Worm (Caenorhabditis elegans) whole organism, mixed stage, embryonic: ENCODE data around the gene C05G5.5.

Experiments
- M03D4.4 ChIP-seq: sonication (generic microtip); optimal IDR thresholded peaks from 2 replicates; lab custom pipeline; 2017; ENCODE audit warnings: mild to moderate bottlenecking, missing genetic modification characterization, missing compliant biosample characterization
- bed-3 ChIP-seq: fragments of 200-800 bp; sonication (Bioruptor generic); optimal IDR thresholded peaks from 3 replicates; lab custom pipeline; 2018; ENCODE audit warnings: mild to moderate bottlenecking, missing genetic modification characterization, moderate library complexity, missing compliant biosample characterization
- blmp-1 ChIP-seq: fragments of 150-350 bp; optimal IDR thresholded peaks from 2 replicates; lab custom pipeline; 2014; ENCODE audit warnings: missing biosample characterization, missing genetic modification characterization
- ceh-39 ChIP-seq: fragments of 150-350 bp; optimal IDR thresholded peaks from 2 replicates; lab custom pipeline; 2014; ENCODE audit warnings: missing biosample characterization, missing genetic modification characterization
- ceh-43 ChIP-seq: fragments of 200-800 bp; sonication (Bioruptor generic); optimal IDR thresholded peaks from 2 replicates; lab custom pipeline; 2018; ENCODE audit warnings: mild to moderate bottlenecking, missing genetic modification characterization, moderate library complexity, missing compliant biosample characterization
- ceh-83 ChIP-seq: fragments of 200-800 bp; sonication (Bioruptor generic); optimal IDR thresholded peaks from 2 replicates; lab custom pipeline; 2018; ENCODE audit warnings: mild to moderate bottlenecking, missing genetic modification characterization, missing compliant biosample characterization
- ces-1 ChIP-seq: fragments of 150-350 bp; optimal IDR thresholded peaks from 2 replicates; lab custom pipeline; 2014; ENCODE audit warnings: missing biosample characterization, missing genetic modification reagents, missing genetic modification characterization
- cnd-1 ChIP-seq: fragments of 200-800 bp; sonication (Bioruptor generic); optimal IDR thresholded peaks from 2 replicates; lab custom pipeline; 2018; ENCODE audit warnings: mild to moderate bottlenecking, missing genetic modification characterization, missing compliant biosample characterization
- drap-1 ChIP-seq: fragments of 200-800 bp; sonication (Bioruptor generic); optimal IDR thresholded peaks from 3 replicates; lab custom pipeline; 2018; ENCODE audit warnings: mild to moderate bottlenecking, missing genetic modification characterization, missing compliant biosample characterization
- elt-1 ChIP-seq: sonication (generic microtip); optimal IDR thresholded peaks from 2 replicates; lab custom pipeline; 2017; ENCODE audit warnings: missing genetic modification characterization, mild to moderate bottlenecking, missing compliant biosample characterization, antibody characterized with exemption, moderate library complexity, borderline replicate concordance; ENCODE audit not compliant: insufficient read depth
- elt-3 ChIP-seq: fragments of 150-350 bp; optimal IDR thresholded peaks from 2 replicates; lab custom pipeline; 2014; ENCODE audit warnings: missing biosample characterization, missing genetic modification characterization
- flh-1 ChIP-seq: fragments of 200-800 bp; sonication (Bioruptor generic); optimal IDR thresholded peaks from 2 replicates; lab custom pipeline; 2018; ENCODE audit warnings: mild to moderate bottlenecking, missing genetic modification characterization, moderate library complexity, missing compliant biosample characterization
- ham-2 ChIP-seq: fragments of 200-800 bp; sonication (Bioruptor generic); optimal IDR thresholded peaks from 2 replicates; lab custom pipeline; 2018; ENCODE audit warnings: mild to moderate bottlenecking, missing genetic modification characterization, missing compliant biosample characterization
- hlh-1 ChIP-seq: fragments of 150-350 bp; optimal IDR thresholded peaks from 2 replicates; lab custom pipeline; 2014; ENCODE audit warnings: missing biosample characterization, missing genetic modification reagents, missing genetic modification characterization
- lin-13 ChIP-seq: fragments of 150-350 bp; optimal IDR thresholded peaks from 2 replicates; lab custom pipeline; 2014; ENCODE audit warnings: missing biosample characterization, missing genetic modification characterization
- lin-32 ChIP-seq: fragments of 200-800 bp; sonication (Bioruptor generic); optimal IDR thresholded peaks from 2 replicates; lab custom pipeline; 2018; ENCODE audit warnings: mild to moderate bottlenecking, missing genetic modification characterization, missing compliant biosample characterization
- lsy-2 ChIP-seq: fragments of 150-350 bp; optimal IDR thresholded peaks from 2 replicates; lab custom pipeline; 2014; ENCODE audit warnings: missing biosample characterization, missing genetic modification characterization
- mab-5 ChIP-seq: fragments of 150-350 bp; optimal IDR thresholded peaks from 2 replicates; lab custom pipeline; 2014; ENCODE audit warnings: missing biosample characterization, missing genetic modification characterization
- mep-1 ChIP-seq: fragments of 150-350 bp; optimal IDR thresholded peaks from 2 replicates; lab custom pipeline; 2017; ENCODE audit warnings: missing biosample characterization, missing genetic modification reagents, missing genetic modification characterization, inconsistent platforms
- mls-2 ChIP-seq: sonication (generic microtip); optimal IDR thresholded peaks from 2 replicates; lab custom pipeline; 2016; ENCODE audit warnings: mild to moderate bottlenecking, missing genetic modification characterization, moderate library complexity, missing compliant biosample characterization
- nhr-12 ChIP-seq: fragments of 150-350 bp; optimal IDR thresholded peaks from 2 replicates; lab custom pipeline; 2014; ENCODE audit warnings: missing biosample characterization, missing genetic modification characterization
- nhr-2 ChIP-seq: fragments of 150-350 bp; optimal IDR thresholded peaks from 2 replicates; lab custom pipeline; 2014; ENCODE audit warnings: missing biosample characterization, missing genetic modification characterization
- nhr-237 ChIP-seq: fragments of 150-350 bp; optimal IDR thresholded peaks from 2 replicates; lab custom pipeline; 2014; ENCODE audit warnings: missing biosample characterization, missing genetic modification characterization
- nhr-28 ChIP-seq: fragments of 150-350 bp; optimal IDR thresholded peaks from 2 replicates; lab custom pipeline; 2014; ENCODE audit warnings: missing biosample characterization, missing genetic modification characterization
- nhr-76 ChIP-seq: sonication (generic microtip); optimal IDR thresholded peaks from 2 replicates; lab custom pipeline; 2017; ENCODE audit warnings: missing biosample characterization, missing genetic modification characterization
- pha-4 ChIP-seq: fragments of 150-350 bp; optimal IDR thresholded peaks from 2 replicates; lab custom pipeline; 2018; ENCODE audit warnings: missing biosample characterization, missing genetic modification reagents, missing genetic modification characterization
- sem-2 ChIP-seq: fragments of 200-800 bp; sonication (Bioruptor generic); optimal IDR thresholded peaks from 2 replicates; lab custom pipeline; 2018; ENCODE audit warnings: mild to moderate bottlenecking, missing genetic modification characterization, missing compliant biosample characterization
- snpc-4 ChIP-seq: fragments of 150-350 bp; optimal IDR thresholded peaks from 2 replicates; lab custom pipeline; 2014; ENCODE audit warnings: missing biosample characterization, missing genetic modification characterization
- sptf-1 ChIP-seq: sonication (generic microtip); optimal IDR thresholded peaks from 2 replicates; lab custom pipeline; 2017; ENCODE audit warnings: mild to moderate bottlenecking, missing genetic modification characterization, moderate library complexity, missing compliant biosample characterization
- tbx-8 ChIP-seq: fragments of 200-800 bp; sonication (Bioruptor generic); optimal IDR thresholded peaks from 2 replicates; lab custom pipeline; 2018; ENCODE audit warnings: mild to moderate bottlenecking, missing genetic modification characterization, moderate library complexity, missing compliant biosample characterization
- unc-120 ChIP-seq: sonication (generic microtip); optimal IDR thresholded peaks from 2 replicates; lab custom pipeline; 2017; ENCODE audit warnings: missing genetic modification characterization, missing compliant biosample characterization; ENCODE audit not compliant: poor library complexity, severe bottlenecking
- unc-39 ChIP-seq: fragments of 150-350 bp; optimal IDR thresholded peaks from 2 replicates; lab custom pipeline; 2014; ENCODE audit warnings: missing biosample characterization, missing genetic modification characterization
- unc-62 ChIP-seq: fragments of 150-350 bp; optimal IDR thresholded peaks from 2 replicates; lab custom pipeline; 2014; ENCODE audit warnings: missing biosample characterization, missing genetic modification reagents, missing genetic modification characterization
- zip-8 ChIP-seq: fragments of 150-350 bp; optimal IDR thresholded peaks from 2 replicates; lab custom pipeline; 2014; ENCODE audit warnings: missing biosample characterization, missing genetic modification characterization
- ztf-11 ChIP-seq: fragments of 150-350 bp; optimal IDR thresholded peaks from 2 replicates; lab custom pipeline; 2014; ENCODE audit warnings: missing biosample characterization, missing genetic modification characterization

The C05G5.5 gene

DNA sequence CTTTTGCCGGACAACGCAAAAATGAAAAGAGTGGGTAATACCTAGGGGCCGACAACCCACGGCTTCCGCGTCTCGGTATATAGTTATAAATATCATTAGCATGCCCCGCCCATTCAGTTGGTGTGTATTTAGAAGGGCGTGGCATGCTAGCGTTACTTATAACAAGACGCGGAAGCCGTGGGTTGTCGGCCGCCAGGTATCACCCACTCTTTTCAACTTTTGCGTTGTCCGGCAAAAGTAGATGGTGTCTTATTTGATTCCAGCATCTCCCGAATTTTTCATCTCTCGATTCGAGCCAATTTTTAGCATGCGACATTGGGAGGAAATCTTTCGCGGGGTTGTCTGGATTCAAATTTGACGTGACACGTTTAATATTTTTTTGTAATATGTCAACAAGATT is 43.1 kb downstream of the C05G5.5 start:
- TF ChIP-seq snpc-4 (tag; lab: Kevin White, UChicago) (no peak), bed-3 (no peak), ceh-83 (GFP tag; lab: Kevin White, UChicago) (no peak), unc-120 (tag; lab: Kevin White, UChicago) (no peak), nhr-2 (tag; lab: Kevin White, UChicago) (no peak), lin-32 (GFP tag; lab: Kevin White, UChicago) (no peak), hlh-1 (no peak), sptf-1 (tag; lab: Kevin White, UChicago) (no peak), unc-62 (GFP tag; lab: Kevin White, UChicago) (no peak), drap-1 (GFP tag; lab: Kevin White, UChicago) (no peak), ceh-43 (GFP tag; lab: Kevin White, UChicago) (no peak), mab-5 (tag; lab: Kevin White, UChicago) (no peak), nhr-28 (no peak), ztf-11 (no peak)
- TF ChIP-seq, all 35 proteins: peak for 0

DNA sequence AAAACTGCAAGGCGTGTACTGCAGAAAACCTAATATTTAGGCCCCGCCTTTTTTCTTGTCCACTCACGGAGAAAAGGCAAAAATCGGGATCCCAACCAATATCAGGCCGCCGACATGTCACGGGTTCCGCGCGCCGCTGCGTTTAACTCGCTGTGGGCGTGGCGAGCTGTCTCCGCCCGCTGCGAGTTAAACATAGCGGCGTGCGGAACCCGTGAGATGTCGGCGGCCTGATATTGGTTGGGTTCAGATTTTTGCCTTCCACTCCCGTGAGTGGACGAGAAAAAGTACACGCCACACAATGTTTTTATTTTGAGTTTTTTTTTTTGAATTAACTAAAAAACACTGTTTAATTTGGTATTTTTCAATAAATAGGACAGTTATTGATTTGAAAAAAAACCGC is 45.5 kb downstream of the C05G5.5 start:
- no peak for TF ChIP-seq zip-8 (tag; lab: Kevin White, UChicago)
- no peak for TF ChIP-seq unc-39
- no peak for TF ChIP-seq lsy-2 (tag; lab: Kevin White, UChicago)
- no peak for TF ChIP-seq ham-2
- TF ChIP-seq nhr-2 (tag; lab: Kevin White, UChicago), result no peak
- no peak for TF ChIP-seq ceh-43 (GFP tag; lab: Kevin White, UChicago)
- no peak for TF ChIP-seq mab-5 (tag; lab: Kevin White, UChicago)
- no peak for TF ChIP-seq bed-3
- TF ChIP-seq lin-13, result no peak
- TF ChIP-seq nhr-28, result no peak

DNA sequence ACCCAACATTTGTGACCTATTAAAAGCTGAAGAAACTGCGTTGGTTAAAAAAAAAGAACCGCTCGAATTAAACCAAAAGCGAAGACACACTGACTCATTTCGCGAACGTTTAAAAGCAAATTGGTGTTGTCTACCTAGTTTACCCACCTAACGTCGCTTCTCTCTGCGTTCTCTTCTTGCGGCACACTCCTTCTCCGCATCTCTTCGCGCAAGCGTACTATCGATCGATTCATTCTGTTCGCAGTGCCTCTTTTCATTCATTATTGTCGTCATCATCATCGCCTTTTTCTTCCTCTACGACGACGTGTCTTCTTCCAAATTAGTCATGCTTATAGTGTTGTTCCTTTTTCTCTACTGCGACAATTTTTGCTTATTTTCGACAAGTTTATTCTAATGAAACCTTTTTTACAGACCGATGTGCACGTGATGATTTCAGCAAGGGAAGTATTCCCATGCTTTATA is 49.7 kb downstream of the C05G5.5 start, which contains the start of gene atrn-1:
Gene atrn-1, plus strand, starts transcription at position 412 of the 462 bp plus-strand sequence.
- no peak for TF ChIP-seq flh-1
- TF ChIP-seq ham-2, result peak; percentile 16

DNA sequence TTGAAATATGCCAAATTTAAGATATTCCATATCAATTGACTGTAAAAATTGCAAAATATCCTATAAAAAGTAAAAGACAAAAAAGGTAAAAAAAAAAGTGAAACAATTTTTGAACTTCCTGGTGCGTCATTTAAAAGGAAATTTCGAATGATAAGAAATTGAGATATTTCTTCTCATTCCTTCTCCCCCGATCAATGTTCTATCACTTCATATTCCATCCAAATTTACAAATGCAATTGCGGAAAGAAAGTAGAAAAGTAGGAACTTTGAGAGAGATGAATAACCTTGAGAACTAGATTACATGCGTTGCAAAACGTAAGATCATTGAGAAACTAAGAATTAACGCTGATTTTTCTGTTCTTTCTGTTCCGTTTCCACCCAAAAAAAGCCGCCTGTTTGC is 51.3 kb downstream of the C05G5.5 start:
- TF ChIP-seq hlh-1, result no peak
- no peak for TF ChIP-seq elt-1 (tag; lab: Kevin White, UChicago)
- no peak for TF ChIP-seq ceh-43 (GFP tag; lab: Kevin White, UChicago)
- TF ChIP-seq unc-39, result no peak
- TF ChIP-seq drap-1 (GFP tag; lab: Kevin White, UChicago), result no peak
- TF ChIP-seq ceh-39 (tag; lab: Kevin White, UChicago), result no peak
- TF ChIP-seq lsy-2 (tag; lab: Kevin White, UChicago), result no peak
- TF ChIP-seq pha-4 (tag; lab: Kevin White, UChicago), result no peak
- no peak for TF ChIP-seq M03D4.4 (tag; lab: Kevin White, UChicago)
- TF ChIP-seq sptf-1 (tag; lab: Kevin White, UChicago), result no peak
- no peak for TF ChIP-seq mep-1 (tag; lab: Kevin White, UChicago)
- TF ChIP-seq lin-13, result no peak
- no peak for TF ChIP-seq nhr-2 (tag; lab: Kevin White, UChicago)
- no peak for TF ChIP-seq elt-3
- no peak for TF ChIP-seq ces-1 (GFP tag; lab: Kevin White, UChicago)
- no peak for TF ChIP-seq ztf-11
- no peak for TF ChIP-seq zip-8 (tag; lab: Kevin White, UChicago)
- no peak for TF ChIP-seq mls-2
- TF ChIP-seq, all 35 proteins: peak for 0

DNA sequence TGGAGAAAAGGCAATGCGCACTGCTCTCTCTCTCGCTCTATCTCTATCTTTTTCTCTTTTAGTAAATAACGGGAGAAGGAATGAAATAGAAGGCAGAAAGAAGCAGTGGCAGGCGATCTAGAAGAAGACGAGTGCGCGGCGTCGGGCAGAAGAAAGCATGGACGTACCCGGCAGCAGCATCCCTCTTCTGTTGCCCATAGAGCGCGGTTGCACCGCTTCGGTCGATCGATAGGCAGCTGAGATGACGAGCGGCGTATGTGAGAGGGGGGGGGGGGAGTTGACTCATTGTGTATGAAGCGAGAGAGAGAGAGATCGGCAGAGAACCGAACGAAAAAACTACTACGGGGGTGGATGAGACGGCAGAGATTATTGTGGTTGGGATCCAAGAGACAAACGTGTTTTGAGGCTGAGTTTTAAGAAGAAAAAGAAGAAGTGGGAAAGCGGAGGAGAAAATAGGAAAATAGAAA is 52.7 kb downstream of the C05G5.5 start:
- TF ChIP-seq ceh-83 (GFP tag; lab: Kevin White, UChicago) (no peak), cnd-1 (tag; lab: Kevin White, UChicago) (peak; percentile 60), elt-1 (tag; lab: Kevin White, UChicago) (no peak), M03D4.4 (tag; lab: Kevin White, UChicago) (peak; percentile 17), unc-39 (no peak), ces-1 (GFP tag; lab: Kevin White, UChicago) (peak; percentile 75), ham-2 (peak; percentile 93), snpc-4 (tag; lab: Kevin White, UChicago) (no peak), hlh-1 (peak; percentile 37), ceh-43 (GFP tag; lab: Kevin White, UChicago) (no peak), flh-1 (no peak), unc-62 (GFP tag; lab: Kevin White, UChicago) (peak; percentile 80), tbx-8 (GFP tag; lab: Kevin White, UChicago) (peak; percentile 0), mls-2 (peak; percentile 84), sptf-1 (tag; lab: Kevin White, UChicago) (peak; percentile 83), mep-1 (tag; lab: Kevin White, UChicago) (peak; percentile 81), sem-2 (GFP tag; lab: Kevin White, UChicago) (peak; percentile 32), bed-3 (no peak), unc-120 (tag; lab: Kevin White, UChicago) (peak; percentile 68), nhr-12 (no peak), lsy-2 (tag; lab: Kevin White, UChicago) (peak; percentile 76), ztf-11 (peak; percentile 69), nhr-28 (no peak), nhr-237 (tag; lab: Kevin White, UChicago) (peak; percentile 52), ceh-39 (tag; lab: Kevin White, UChicago) (peak; percentile 86), nhr-2 (tag; lab: Kevin White, UChicago) (peak; percentile 33), lin-32 (GFP tag; lab: Kevin White, UChicago) (peak; percentile 48), lin-13 (peak; percentile 53), mab-5 (tag; lab: Kevin White, UChicago) (no peak), blmp-1 (tag; lab: Kevin White, UChicago) (no peak), pha-4 (tag; lab: Kevin White, UChicago) (peak; percentile 55), drap-1 (GFP tag; lab: Kevin White, UChicago) (peak; percentile 62), zip-8 (tag; lab: Kevin White, UChicago) (no peak), nhr-76 (tag; lab: Kevin White, UChicago) (no peak), elt-3 (peak; percentile 2)
- TF ChIP-seq, all 35 proteins: peak for 22
